Fruit fly (Drosophila melanogaster) whole organism, adult: ENCODE results near the gene Rcd7.
A peak's percentile ranks its signal among the peaks of the same experiment; 100 is the strongest.

Experiments
- CG11617 ChIP-seq: fragments of 200-800 bp; sonication (Bioruptor generic); optimal IDR thresholded peaks from 2 replicates; lab custom pipeline; 2017; ENCODE audit warnings: mild to moderate bottlenecking, missing biosample characterization, missing genetic modification reagents, missing genetic modification characterization
- CG12768 ChIP-seq: fragments of 200-800 bp; sonication (Bioruptor generic); optimal IDR thresholded peaks from 2 replicates; lab custom pipeline; 2017; ENCODE audit warnings: missing biosample characterization, missing genetic modification characterization, mild to moderate bottlenecking, moderate library complexity, missing genetic modification reagents
- CG14711 ChIP-seq: fragments of 200-800 bp; sonication (Bioruptor generic); optimal IDR thresholded peaks from 2 replicates; lab custom pipeline; 2018; ENCODE audit warnings: missing biosample characterization, mild to moderate bottlenecking, missing genetic modification characterization, moderate library complexity
- CG1620 ChIP-seq: fragments of 200-800 bp; sonication (Bioruptor generic); optimal IDR thresholded peaks from 2 replicates; lab custom pipeline; 2016; ENCODE audit warnings: missing biosample characterization, missing genetic modification characterization
- CG33017 ChIP-seq: fragments of 200-800 bp; sonication (Bioruptor generic); optimal IDR thresholded peaks from 2 replicates; lab custom pipeline; 2018; ENCODE audit warnings: missing biosample characterization, mild to moderate bottlenecking, missing genetic modification characterization, moderate library complexity
- CG5204 ChIP-seq: fragments of 200-800 bp; sonication (Bioruptor generic); optimal IDR thresholded peaks from 2 replicates; lab custom pipeline; 2016; ENCODE audit warnings: missing biosample characterization, missing genetic modification characterization
- CG7045 ChIP-seq: fragments of 200-800 bp; sonication (Bioruptor generic); optimal IDR thresholded peaks from 2 replicates; lab custom pipeline; 2017; ENCODE audit warnings: missing biosample characterization, mild to moderate bottlenecking, missing genetic modification characterization
- CG7101 ChIP-seq: fragments of 200-800 bp; sonication (Bioruptor generic); optimal IDR thresholded peaks from 2 replicates; lab custom pipeline; 2018; ENCODE audit warnings: missing biosample characterization, mild to moderate bottlenecking, missing genetic modification characterization, moderate library complexity
- Clk ChIP-seq: fragments of 200-800 bp; sonication (Bioruptor generic); optimal IDR thresholded peaks from 2 replicates; lab custom pipeline; 2017; ENCODE audit warnings: missing biosample characterization, missing genetic modification characterization
- Crg-1 ChIP-seq: fragments of 200-800 bp; sonication (Bioruptor generic); optimal IDR thresholded peaks from 2 replicates; lab custom pipeline; 2016; ENCODE audit warnings: missing biosample characterization, missing genetic modification characterization
- Hr96 ChIP-seq: fragments of 200-800 bp; sonication (Bioruptor generic); optimal IDR thresholded peaks from 2 replicates; lab custom pipeline; 2016; ENCODE audit warnings: missing biosample characterization, missing genetic modification characterization
- Mnt ChIP-seq: fragments of 200-800 bp; sonication (Bioruptor generic); optimal IDR thresholded peaks from 2 replicates; lab custom pipeline; 2016; ENCODE audit warnings: missing biosample characterization, mild to moderate bottlenecking, missing genetic modification characterization
- bab1 ChIP-seq: fragments of 200-800 bp; sonication (Bioruptor generic); optimal IDR thresholded peaks from 3 replicates; lab custom pipeline; 2019; ENCODE audit warnings: missing biosample characterization, mild to moderate bottlenecking, missing genetic modification characterization, moderate library complexity
- cic ChIP-seq: fragments of 200-800 bp; sonication (Bioruptor generic); optimal IDR thresholded peaks from 2 replicates; lab custom pipeline; 2017; ENCODE audit warnings: missing biosample characterization, mild to moderate bottlenecking, missing genetic modification characterization, moderate library complexity
- cnc ChIP-seq, 2 experiments: fragments of >200 bp; optimal IDR thresholded peaks; 2 replicates each; lab custom pipeline; 2017
- kay ChIP-seq: fragments of 200-800 bp; sonication (Bioruptor generic); peaks from one replicate; lab custom pipeline; 2016; ENCODE audit warnings: missing biosample characterization, missing genetic modification characterization, borderline replicate concordance
- ovo ChIP-seq: fragments of 200-800 bp; sonication (Bioruptor generic); optimal IDR thresholded peaks from 2 replicates; lab custom pipeline; 2016; ENCODE audit warnings: missing biosample characterization, missing genetic modification characterization
- pad ChIP-seq: fragments of 200-800 bp; sonication (Bioruptor generic); optimal IDR thresholded peaks from 3 replicates; lab custom pipeline; 2017; ENCODE audit warnings: missing biosample characterization, missing genetic modification characterization, mild to moderate bottlenecking, moderate library complexity, missing genetic modification reagents
- tj ChIP-seq: fragments of 200-800 bp; sonication (Bioruptor generic); optimal IDR thresholded peaks from 3 replicates; lab custom pipeline; 2017; ENCODE audit warnings: missing biosample characterization, mild to moderate bottlenecking, missing genetic modification characterization, moderate library complexity
- toe ChIP-seq: fragments of 200-800 bp; sonication (Bioruptor generic); optimal IDR thresholded peaks from 2 replicates; lab custom pipeline; 2016; ENCODE audit warnings: missing biosample characterization, missing genetic modification characterization

The Rcd7 gene

DNA sequence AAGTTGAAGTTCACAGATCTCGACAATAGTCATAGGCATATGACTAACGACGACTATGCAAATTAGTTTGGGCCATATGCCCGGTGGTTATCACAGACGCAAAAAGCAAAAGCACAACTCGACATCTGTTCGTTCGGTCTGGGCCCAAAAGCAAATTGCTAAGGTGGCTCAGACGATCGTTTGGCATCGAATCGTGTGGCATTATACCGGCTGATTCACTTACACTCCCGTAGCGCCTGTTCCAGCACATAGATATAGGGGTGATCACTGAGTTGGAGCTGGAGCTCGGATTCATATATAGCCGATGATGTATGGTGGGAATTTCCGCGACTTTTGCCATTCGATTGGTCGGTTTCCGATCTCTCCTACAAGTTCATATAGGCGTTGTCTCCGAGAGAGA is 21.2 kb downstream of the Rcd7 start:
- TF ChIP-seq CG5204 (GFP tag; lab: Kevin White, UChicago) (no peak), Clk (GFP tag; lab: Kevin White, UChicago) (no peak), Crg-1 (no peak), CG14711 (tag; lab: Kevin White, UChicago) (no peak), ovo (GFP tag; lab: Kevin White, UChicago) (no peak), CG1620 (no peak), Mnt (GFP tag; lab: Kevin White, UChicago) (no peak), CG33017 (no peak), CG7045 (GFP tag; lab: Kevin White, UChicago) (no peak), CG12768 (no peak), Hr96 (GFP tag; lab: Kevin White, UChicago) (no peak)

DNA sequence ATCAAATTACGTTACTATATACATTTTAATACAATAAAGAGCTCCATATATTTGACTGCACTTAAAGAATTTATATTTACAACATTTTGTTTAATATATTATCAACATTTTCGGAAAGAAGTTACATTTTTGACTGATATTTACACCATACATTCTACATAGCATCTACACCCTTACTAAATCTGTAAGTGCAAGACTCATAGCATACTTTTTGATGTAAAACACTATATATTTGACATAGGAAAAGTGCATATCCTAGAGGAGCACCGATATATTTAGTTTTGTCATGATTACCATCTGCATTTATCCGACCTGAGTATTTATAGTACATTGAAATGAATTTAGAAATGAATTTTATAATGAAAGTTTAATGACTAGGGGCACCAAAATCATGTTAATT is 24.1 kb downstream of the Rcd7 start:
- TF ChIP-seq tj: no peak

- TF ChIP-seq Hr96 (GFP tag; lab: Kevin White, UChicago): no peak
- no peak for TF ChIP-seq kay (GFP tag; lab: Kevin White, UChicago)
- no peak for TF ChIP-seq CG1620
- TF ChIP-seq CG7101: no peak
- TF ChIP-seq CG14711 (tag; lab: Kevin White, UChicago): no peak
- TF ChIP-seq cic (GFP tag; lab: Kevin White, UChicago): no peak
- TF ChIP-seq bab1 (GFP tag; lab: Kevin White, UChicago): no peak
- no peak for TF ChIP-seq Crg-1
- TF ChIP-seq Mnt (GFP tag; lab: Kevin White, UChicago): no peak
These were observed 24.5 kb downstream of the Rcd7 start for dm6 chr3L:19569407-19569806.

dm6 chr3L:19574452-19574851 is 29.5 kb downstream of the Rcd7 start:
- no peak for TF ChIP-seq CG5204 (GFP tag; lab: Kevin White, UChicago)
- TF ChIP-seq CG1620: no peak
- no peak for TF ChIP-seq CG11617 (GFP tag; lab: Kevin White, UChicago)
- TF ChIP-seq Crg-1: no peak
- no peak for TF ChIP-seq toe (GFP tag; lab: Kevin White, UChicago)
- no peak for TF ChIP-seq Clk (GFP tag; lab: Kevin White, UChicago)
- TF ChIP-seq CG7101: no peak
- TF ChIP-seq Mnt (GFP tag; lab: Kevin White, UChicago): no peak
- TF ChIP-seq kay (GFP tag; lab: Kevin White, UChicago): no peak
- TF ChIP-seq CG14711 (tag; lab: Kevin White, UChicago): no peak

- no peak for TF ChIP-seq ovo (GFP tag; lab: Kevin White, UChicago)
- TF ChIP-seq CG7101: peak; percentile 35
These were observed 30.7 kb downstream of the Rcd7 start for dm6 chr3L:19575650-19576049.

dm6 chr3L:19579346-19579745 is 34.4 kb downstream of the Rcd7 start:
- TF ChIP-seq cnc (optimal IDR thresholded peaks at IDR 0.05; lab: Kevin White, UChicago): no peak

dm6 chr3L:19580709-19581227 is 35.9 kb downstream of the Rcd7 start:
- TF ChIP-seq CG7101 (no peak), CG1620 (no peak)

dm6 chr3L:19584369-19584915 is 39.5 kb downstream of the Rcd7 start, which contains the start of gene Shal:
Gene Shal (minus strand): TSS chr3L:19584568.
- TF ChIP-seq CG12768: no peak
- TF ChIP-seq CG7101: no peak
- no peak for TF ChIP-seq cic (GFP tag; lab: Kevin White, UChicago)
- no peak for TF ChIP-seq CG1620
- TF ChIP-seq pad (GFP tag; lab: Kevin White, UChicago): no peak
- no peak for TF ChIP-seq tj
- no peak for TF ChIP-seq CG11617 (GFP tag; lab: Kevin White, UChicago)
- TF ChIP-seq Hr96 (GFP tag; lab: Kevin White, UChicago): no peak
- TF ChIP-seq CG5204 (GFP tag; lab: Kevin White, UChicago): no peak
- no peak for TF ChIP-seq CG33017
- TF ChIP-seq Clk (GFP tag; lab: Kevin White, UChicago): no peak
- TF ChIP-seq cnc (optimal IDR thresholded peaks at IDR 0.05; lab: Kevin White, UChicago): no peak
- no peak for TF ChIP-seq toe (GFP tag; lab: Kevin White, UChicago)
- TF ChIP-seq CG7045 (GFP tag; lab: Kevin White, UChicago): no peak

dm6 chr3L:19585979-19586378 is 41.1 kb downstream of the Rcd7 start, which contains the start of the genes CG9231 and CG9330:
Gene CG9231 (minus strand): TSS chr3L:19586003.
Gene CG9330 (plus strand): TSS chr3L:19586253.
- TF ChIP-seq toe (GFP tag; lab: Kevin White, UChicago) (peak; percentile 10), bab1 (GFP tag; lab: Kevin White, UChicago) (peak; percentile 72), CG33017 (peak; percentile 46), CG14711 (tag; lab: Kevin White, UChicago) (no peak), CG11617 (GFP tag; lab: Kevin White, UChicago) (peak; percentile 15), Crg-1 (no peak), Mnt (GFP tag; lab: Kevin White, UChicago) (peak; percentile 45), kay (GFP tag; lab: Kevin White, UChicago) (no peak), CG7101 (peak; percentile 33), Clk (GFP tag; lab: Kevin White, UChicago) (no peak), cic (GFP tag; lab: Kevin White, UChicago) (no peak), CG7045 (GFP tag; lab: Kevin White, UChicago) (no peak), cnc (optimal IDR thresholded peaks at IDR 0.05; lab: Kevin White, UChicago) (no peak), tj (peak; percentile 28), CG12768 (no peak), Hr96 (GFP tag; lab: Kevin White, UChicago) (no peak), ovo (GFP tag; lab: Kevin White, UChicago) (no peak), CG5204 (GFP tag; lab: Kevin White, UChicago) (peak; percentile 38), pad (GFP tag; lab: Kevin White, UChicago) (no peak), CG1620 (peak; percentile 14)
